Fruit fly (Drosophila melanogaster): ENCODE measurements around the gene Vps60.

The Vps60 gene

dm6 chr3L:17572090-17572489 is 49.3 kb downstream of the Vps60 start (continued):
- TF ChIP-seq CG3407 (GFP tag; optimal IDR thresholded peaks at IDR 0.05) = no peak
- no peak for TF ChIP-seq CG17612 (GFP tag; IDR thresholded peaks at IDR 0.05)
- TF ChIP-seq knrl (GFP tag; IDR thresholded peaks at IDR 0.05; ENCODE audit: partially characterized antibody) = no peak
- no peak for TF ChIP-seq salm (tag; optimal IDR thresholded peaks at IDR 0.05)
- no peak for TF ChIP-seq vfl (GFP tag; optimal IDR thresholded peaks at IDR 0.05)
- TF ChIP-seq nmo (GFP tag; optimal IDR thresholded peaks at IDR 0.05) = no peak
- peak; percentile 46 for TF ChIP-seq CG8478 (optimal IDR thresholded peaks at IDR 0.05)
- TF ChIP-seq ash1 (GFP tag; optimal IDR thresholded peaks at IDR 0.05) = no peak
- TF ChIP-seq CG11085 (GFP tag; IDR thresholded peaks at IDR 0.05) = no peak
- TF ChIP-seq CG9727 (GFP tag; optimal IDR thresholded peaks at IDR 0.05) = no peak
- TF ChIP-seq CG13287 (GFP tag; IDR thresholded peaks at IDR 0.05; ENCODE audit: partially characterized antibody) = no peak
- no peak for TF ChIP-seq Asciz (GFP tag; optimal IDR thresholded peaks at IDR 0.05)
- no peak for TF ChIP-seq Side (GFP tag; optimal IDR thresholded peaks at IDR 0.05)
- TF ChIP-seq unc-4 (GFP tag; IDR thresholded peaks at IDR 0.05; ENCODE audit: partially characterized antibody) = peak; percentile 21; the same call in 1 of the 2 replicates
- no peak for TF ChIP-seq CG11560 (tag; IDR thresholded peaks at IDR 0.05)

dm6 chr3L:17570547-17570873 is 50.9 kb downstream of the Vps60 start:
- TF ChIP-seq sens (GFP tag) (peak; percentile 1), CG4404 (GFP tag; IDR thresholded peaks at IDR 0.05) (no peak), CG3838 (GFP tag; optimal IDR thresholded peaks at IDR 0.05) (no peak)

Measured in whole organism, embryonic.